Fruit fly (Drosophila melanogaster): ENCODE results near the gene CG42717.

The CG42717 gene

dm6 chr3L:16027163-16027633 lies 5.8 kb downstream of the CG42717 start (continued):
- TF ChIP-seq CG4730 (GFP tag; IDR thresholded peaks at IDR 0.05) (peak; percentile 19; the same call in 1 of the 2 replicates), Nf-YA (GFP tag; IDR thresholded peaks at IDR 0.05) (peak; percentile 46; the same call in 1 of the 2 replicates), shn (GFP tag; optimal IDR thresholded peaks at IDR 0.05) (no peak), NfI (GFP tag; optimal IDR thresholded peaks at IDR 0.05) (no peak), bbx (GFP tag; IDR thresholded peaks at IDR 0.05; ENCODE audit: partially characterized antibody) (no peak), CG11456 (GFP tag; IDR thresholded peaks at IDR 0.05) (0 out of 3 replicates have a peak, but pooled peaks have one; percentile 39), psq (GFP tag; optimal IDR thresholded peaks at IDR 0.05) (no peak), CG9215 (GFP tag; IDR thresholded peaks at IDR 0.05) (no peak), CG18011 (GFP tag; optimal IDR thresholded peaks at IDR 0.05) (peak; percentile 9), CG6854 (GFP tag; optimal IDR thresholded peaks at IDR 0.05) (no peak), CG6175 (GFP tag; IDR thresholded peaks at IDR 0.05) (no peak), schlank (tag; optimal IDR thresholded peaks at IDR 0.05) (no peak), E2f1 (GFP tag; IDR thresholded peaks at IDR 0.05) (peak; percentile 36; the same call in 1 of the 2 replicates), nmo (GFP tag; optimal IDR thresholded peaks at IDR 0.05) (peak; percentile 0), CG18599 (GFP tag; optimal IDR thresholded peaks at IDR 0.05) (peak; percentile 7), odd (GFP tag; optimal IDR thresholded peaks at IDR 0.05) (peak; percentile 71), Ets65A (GFP tag) (peak; percentile 79), tx (GFP tag; optimal IDR thresholded peaks at IDR 0.05) (no peak), chm (GFP tag; IDR thresholded peaks at IDR 0.05) (no peak), maf-S (GFP tag; optimal IDR thresholded peaks at IDR 0.05) (no peak), E2f2 (GFP tag; IDR thresholded peaks at IDR 0.05) (0 out of 2 replicates have a peak, but pooled peaks have one; percentile 11), HHEX (GFP tag; optimal IDR thresholded peaks at IDR 0.05) (peak; percentile 62), Adf1 (GFP tag; IDR thresholded peaks at IDR 0.05) (no peak), CG13424 (tag; optimal IDR thresholded peaks at IDR 0.05) (peak; percentile 37), CG4424 (GFP tag; optimal IDR thresholded peaks at IDR 0.05) (peak; percentile 37), tin (GFP tag; optimal IDR thresholded peaks at IDR 0.05) (no peak), ase (GFP tag; IDR thresholded peaks at IDR 0.05) (no peak), CG10209 (GFP tag; optimal IDR thresholded peaks at IDR 0.05) (peak; percentile 63), Dip3 (GFP tag; optimal IDR thresholded peaks at IDR 0.05) (no peak), trem (tag; optimal IDR thresholded peaks at IDR 0.05) (no peak), Hmx (GFP tag; optimal IDR thresholded peaks at IDR 0.05) (no peak), chinmo (GFP tag; IDR thresholded peaks at IDR 0.05; ENCODE audit: partially characterized antibody) (peak; percentile 69; the same call in 1 of the 4 replicates), pros (GFP tag; optimal IDR thresholded peaks at IDR 0.05) (peak; percentile 7), ci (GFP tag; IDR thresholded peaks at IDR 0.05) (peak; percentile 60; the same call in 2 of the 3 replicates), dysf (GFP tag; IDR thresholded peaks at IDR 0.05) (peak; percentile 58; the same call in 2 of the 3 replicates), CG9797 (GFP tag; optimal IDR thresholded peaks at IDR 0.05) (peak; percentile 0), CG12769 (tag; optimal IDR thresholded peaks at IDR 0.05) (no peak), HLHmδ (GFP tag; optimal IDR thresholded peaks at IDR 0.05) (peak; percentile 68), Atf-2 (GFP tag; optimal IDR thresholded peaks at IDR 0.05) (no peak), CG17612 (GFP tag; IDR thresholded peaks at IDR 0.05) (no peak), nau (GFP tag; optimal IDR thresholded peaks at IDR 0.05) (peak; percentile 62), br (optimal IDR thresholded peaks at IDR 0.05) (no peak), stwl (tag; optimal IDR thresholded peaks at IDR 0.05) (no peak), fru (optimal IDR thresholded peaks at IDR 0.05) (no peak), pfk (GFP tag; optimal IDR thresholded peaks at IDR 0.05) (no peak), luna (GFP tag; optimal IDR thresholded peaks at IDR 0.05) (no peak), CG4404 (GFP tag; IDR thresholded peaks at IDR 0.05) (no peak), CG31365 (tag; optimal IDR thresholded peaks at IDR 0.05) (no peak), cwo (GFP tag; optimal IDR thresholded peaks at IDR 0.05) (peak; percentile 76), az2 (GFP tag; optimal IDR thresholded peaks at IDR 0.05) (peak; percentile 19), CG9437 (GFP tag; optimal IDR thresholded peaks at IDR 0.05) (no peak)

All from whole organism, embryonic.